Worm (Caenorhabditis elegans): ENCODE data around the gene bgal-2.

Gene bgal-2

DNA sequence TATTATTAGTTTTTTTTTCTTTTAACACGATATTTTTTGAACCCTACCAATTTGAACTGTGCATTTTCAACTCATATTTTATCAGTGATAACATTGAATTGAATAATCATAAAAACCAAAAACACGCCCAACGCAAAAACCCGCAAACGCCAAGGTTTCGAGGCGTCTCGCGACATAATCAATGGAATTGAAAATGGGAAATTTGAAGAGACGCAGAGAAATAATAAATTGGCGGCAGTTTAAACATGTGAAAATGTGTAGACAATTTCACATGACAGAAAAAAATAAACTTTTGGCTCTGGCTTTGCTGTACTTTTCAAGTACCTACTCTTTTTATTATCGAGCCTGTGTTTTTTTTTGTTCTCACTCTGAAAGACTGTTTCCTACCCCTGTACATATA lies 20.6 kb downstream of the bgal-2 start (continued):
- peak; percentile 72 for TF ChIP-seq xbp-1 (tag; optimal IDR thresholded peaks at IDR 0.05)
- TF ChIP-seq dsc-1 (tag; optimal IDR thresholded peaks at IDR 0.05), result peak; percentile 10
- peak; percentile 47 to 72 for TF ChIP-seq lsy-2 (tag; optimal IDR thresholded peaks at IDR 0.05)
- no peak for TF ChIP-seq hpl-2 (GFP tag; optimal IDR thresholded peaks at IDR 0.05)
- peak; percentile 56 to 94 for TF ChIP-seq efl-1 (optimal IDR thresholded peaks at IDR 0.05)
- TF ChIP-seq efl-1 (GFP tag; optimal IDR thresholded peaks at IDR 0.05 in 1 of 2), result peak; percentile 94 to 99
- TF ChIP-seq Y116A8C.19 (tag; optimal IDR thresholded peaks at IDR 0.05; ENCODE audit: borderline replicate concordance), result no peak
- TF ChIP-seq sptf-1 (tag; optimal IDR thresholded peaks at IDR 0.05), result no peak
- TF ChIP-seq elt-3 (tag; optimal IDR thresholded peaks at IDR 0.05), result peak in 1 of 6 experiments; percentile 23
- TF ChIP-seq ceh-82 (tag; optimal IDR thresholded peaks at IDR 0.05), result peak; percentile 6 to 48 (median 28)
- no peak for TF ChIP-seq ceh-88 (GFP tag; IDR thresholded peaks at IDR 0.05)
- TF ChIP-seq lin-14 (GFP tag; optimal IDR thresholded peaks at IDR 0.05), result peak; percentile 72
- TF ChIP-seq mep-1 (tag; optimal IDR thresholded peaks at IDR 0.05), result peak; percentile 56
- TF ChIP-seq lin-13 (GFP tag; optimal IDR thresholded peaks at IDR 0.05), result peak; percentile 42
- TF ChIP-seq lir-3 (tag; optimal IDR thresholded peaks at IDR 0.05; ENCODE audit: poor library complexity), result peak; percentile 39
- no peak for TF ChIP-seq pag-3 (tag; optimal IDR thresholded peaks at IDR 0.05; ENCODE audit: borderline replicate concordance, insufficient read depth)
- TF ChIP-seq nhr-11 (tag; optimal IDR thresholded peaks at IDR 0.05), result peak; percentile 15
- TF ChIP-seq grh-1 (GFP tag; IDR thresholded peaks at IDR 0.05), result peak; percentile 58
- peak; percentile 57 for TF ChIP-seq blmp-1 (tag; optimal IDR thresholded peaks at IDR 0.05)
- no peak for TF ChIP-seq C04F5.9 (tag; optimal IDR thresholded peaks at IDR 0.05)
- no peak for TF ChIP-seq zip-4 (GFP tag; optimal IDR thresholded peaks at IDR 0.05)
- TF ChIP-seq snu-23 (GFP tag; optimal IDR thresholded peaks at IDR 0.05), result peak; percentile 73
- peak; percentile 41 for TF ChIP-seq unc-86 (tag; optimal IDR thresholded peaks at IDR 0.05)
- TF ChIP-seq alr-1 (tag; optimal IDR thresholded peaks at IDR 0.05; ENCODE audit: borderline replicate concordance), result no peak
- TF ChIP-seq nhr-84 (tag; optimal IDR thresholded peaks at IDR 0.05), result no peak
- TF ChIP-seq elt-2 (tag; optimal IDR thresholded peaks at IDR 0.05), result peak; percentile 75
- TF ChIP-seq rnt-1 (tag; optimal IDR thresholded peaks at IDR 0.05), result peak; percentile 61
- TF ChIP-seq C34B4.2 (tag; optimal IDR thresholded peaks at IDR 0.05), result no peak
- no peak for TF ChIP-seq egl-13 (tag; optimal IDR thresholded peaks at IDR 0.05)
- TF ChIP-seq dpl-1 (GFP tag; optimal IDR thresholded peaks at IDR 0.05), result peak; percentile 92 to 94 (median 92)
- TF ChIP-seq sup-37 (GFP tag; optimal IDR thresholded peaks at IDR 0.05), result no peak
- TF ChIP-seq efl-3 (GFP tag; optimal IDR thresholded peaks at IDR 0.05), result no peak

DNA sequence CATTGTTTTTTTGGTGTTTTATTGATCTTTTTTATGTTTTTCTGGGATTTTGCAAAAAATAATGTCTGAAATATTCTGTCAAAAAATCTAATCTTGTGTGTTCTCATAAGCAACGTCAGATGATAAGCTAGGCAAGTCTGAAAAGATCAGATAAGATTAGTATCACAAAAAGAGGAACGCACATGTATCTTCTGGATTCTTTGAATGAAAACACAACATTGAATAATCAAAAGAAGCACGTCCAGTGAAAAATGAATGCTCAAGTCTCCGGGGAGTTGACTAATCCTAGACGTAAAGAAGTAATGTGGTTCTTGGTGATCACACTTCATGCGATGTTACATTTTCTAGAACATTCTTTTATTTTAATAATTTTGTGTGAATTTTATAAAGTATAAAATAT lies 21.2 kb downstream of the bgal-2 start:
- TF ChIP-seq dsc-1 (tag; optimal IDR thresholded peaks at IDR 0.05), result peak; percentile 73
- TF ChIP-seq nhr-47 (tag; optimal IDR thresholded peaks at IDR 0.05), result peak; percentile 7
- TF ChIP-seq nhr-84 (tag; optimal IDR thresholded peaks at IDR 0.05), result no peak
- no peak for TF ChIP-seq hlh-4 (tag; optimal IDR thresholded peaks at IDR 0.05)

DNA sequence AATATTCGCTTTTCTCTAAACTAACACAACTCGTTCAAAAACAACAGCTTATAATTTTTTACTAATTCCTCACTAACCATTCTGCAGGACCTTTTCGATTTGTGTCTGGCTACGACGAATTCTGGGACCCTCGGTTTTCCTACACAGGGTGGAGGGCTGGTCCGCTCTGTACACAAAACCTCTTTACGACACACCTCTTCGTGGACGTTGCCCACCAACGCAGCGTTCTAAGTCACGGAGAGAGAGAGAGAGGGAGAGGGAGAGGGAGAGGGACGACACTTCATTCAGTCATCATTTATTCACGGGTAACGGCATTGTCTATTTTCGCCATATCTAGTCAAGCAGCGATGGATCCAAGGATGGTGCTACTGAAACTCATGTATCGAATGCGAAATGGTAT lies 22.3 kb downstream of the bgal-2 start, which contains the start of gene atg-2:
atg-2 (plus strand) TSS at position 301 of the 400 bp plus-strand sequence.
- TF ChIP-seq efl-1 (optimal IDR thresholded peaks at IDR 0.05) (no peak), efl-1 (GFP tag; optimal IDR thresholded peaks at IDR 0.05 in 1 of 2) (peak in 1 of 2 experiments; percentile 77), mab-9 (GFP tag; IDR thresholded peaks at IDR 0.05) (no peak)

DNA sequence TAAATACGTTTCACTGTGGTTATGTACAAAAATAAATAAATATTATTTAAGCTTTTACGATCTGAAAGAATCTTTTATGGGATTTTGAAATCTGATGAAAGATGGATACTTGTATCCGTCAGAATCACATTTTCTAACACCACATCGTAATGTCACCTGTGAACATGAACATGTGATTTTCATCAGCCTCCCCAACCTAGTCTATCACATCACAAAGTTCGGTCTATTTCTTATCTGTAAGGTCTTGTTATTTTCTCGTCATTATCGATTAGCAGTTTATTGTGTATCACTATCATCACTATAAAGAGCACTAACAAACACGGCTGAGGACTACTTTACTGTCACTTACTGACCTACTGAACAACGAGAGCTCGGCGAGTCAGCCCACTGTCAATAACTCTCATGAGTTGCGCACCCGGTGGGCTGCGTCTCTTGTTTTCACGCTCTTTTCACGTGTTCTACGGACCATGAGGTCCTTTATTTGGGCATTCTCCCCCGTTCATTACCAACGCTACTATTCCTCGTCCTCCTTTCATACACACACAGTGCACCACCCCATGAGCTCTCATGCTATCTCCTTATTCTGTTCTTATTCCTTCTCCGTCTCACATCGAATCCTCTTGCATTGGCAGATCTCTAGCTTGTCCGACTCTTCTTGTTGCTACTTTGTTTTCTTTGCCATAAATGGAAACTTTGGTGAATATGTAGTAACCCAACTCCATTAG lies 23.1 kb downstream of the bgal-2 start:
- TF ChIP-seq lin-14 (GFP tag; optimal IDR thresholded peaks at IDR 0.05) (peak; percentile 34), lsy-2 (tag; optimal IDR thresholded peaks at IDR 0.05) (peak; percentile 9 to 20), sox-4 (tag; optimal IDR thresholded peaks at IDR 0.05) (no peak), nhr-71 (tag; optimal IDR thresholded peaks at IDR 0.05) (peak; percentile 44), lin-13 (GFP tag; optimal IDR thresholded peaks at IDR 0.05) (no peak), ztf-11 (tag; optimal IDR thresholded peaks at IDR 0.05) (no peak), efl-1 (optimal IDR thresholded peaks at IDR 0.05) (no peak), efl-1 (GFP tag; optimal IDR thresholded peaks at IDR 0.05 in 1 of 2) (peak; percentile 6 to 31), lin-15B (tag; optimal IDR thresholded peaks at IDR 0.05) (no peak), lin-35 (GFP tag; optimal IDR thresholded peaks at IDR 0.05) (peak in 1 of 2 experiments; percentile 64), nhr-76 (tag; optimal IDR thresholded peaks at IDR 0.05) (no peak), nhr-90 (tag; optimal IDR thresholded peaks at IDR 0.05; ENCODE audit: poor library complexity) (peak; percentile 29), unc-86 (tag; optimal IDR thresholded peaks at IDR 0.05) (no peak), mep-1 (tag; optimal IDR thresholded peaks at IDR 0.05) (peak; percentile 25), ceh-8 (GFP tag; optimal IDR thresholded peaks at IDR 0.05) (no peak), elt-3 (tag; optimal IDR thresholded peaks at IDR 0.05) (peak in 2 of 6 experiments; percentile 10 to 39), nhr-47 (tag; optimal IDR thresholded peaks at IDR 0.05) (no peak), nhr-85 (tag) (peak; percentile 40)

All from whole organism, L1 larva.